Fruit fly (Drosophila melanogaster): Measurements from ENCODE around the gene Sfp33A2.

dm6 chr2L:11840391-11840790 is 2.9 kb downstream of the Sfp33A2 start, which contains the start of gene CG31704:
- TF ChIP-seq Dll (optimal IDR thresholded peaks at IDR 0.05) (no peak), CG8478 (optimal IDR thresholded peaks at IDR 0.05) (no peak), psq (optimal IDR thresholded peaks at IDR 0.05) (no peak), pan (optimal IDR thresholded peaks at IDR 0.05) (no peak), usp (GFP tag; optimal IDR thresholded peaks at IDR 0.05) (no peak)

Measured in whole organism.